Worm (Caenorhabditis elegans) whole organism, young adult: ENCODE measurements around the gene F25B5.3.

ENCODE experiments used
- B0035.1 ChIP-seq: sonication (generic microtip); optimal IDR thresholded peaks from 2 replicates; lab custom pipeline; 2016; ENCODE audit warnings: missing genetic modification characterization, mild to moderate bottlenecking, missing compliant biosample characterization, missing genotype, missing genetic modification reagents
- B0336.3 ChIP-seq: fragments of 200-800 bp; sonication (Bioruptor generic); IDR thresholded peaks from 2 replicates; pipeline ENCODE4 v1.3.6; 2022; ENCODE audit warnings: missing genetic modification characterization, missing compliant biosample characterization
- C06A6.2 ChIP-seq: fragments of 200-800 bp; sonication (Bioruptor generic); conservative IDR thresholded peaks from 2 replicates; pipeline ENCODE4 v1.3.6; 2022; ENCODE audit warnings: missing genetic modification characterization, missing compliant biosample characterization
- F23B12.7 ChIP-seq: sonication (generic microtip); optimal IDR thresholded peaks from 2 replicates; lab custom pipeline; 2017; ENCODE audit warnings: missing genetic modification characterization, mild to moderate bottlenecking, missing compliant biosample characterization, antibody characterized with exemption, moderate library complexity; ENCODE audit not compliant: insufficient read depth
- K11D2.4 ChIP-seq: fragments of 200-800 bp; sonication (Bioruptor generic); IDR thresholded peaks from 2 replicates; pipeline ENCODE4 v1.3.6; 2022; ENCODE audit warnings: missing genetic modification reagents, missing genetic modification characterization, missing compliant biosample characterization
- K12H6.12 ChIP-seq: fragments of 200-800 bp; sonication (Bioruptor generic); optimal IDR thresholded peaks from 2 replicates; lab custom pipeline; 2018; ENCODE audit warnings: mild to moderate bottlenecking, missing genetic modification characterization, missing compliant biosample characterization
- T26A5.8 ChIP-seq: sonication (generic microtip); optimal IDR thresholded peaks from 2 replicates; lab custom pipeline; 2016; ENCODE audit warnings: missing genetic modification characterization, missing compliant biosample characterization
- Y53G8AR.9 ChIP-seq: fragments of 200-800 bp; sonication (Bioruptor generic); conservative IDR thresholded peaks from 2 replicates; pipeline ENCODE4 v1.3.6; 2022; ENCODE audit warnings: missing genetic modification reagents, missing genetic modification characterization, missing compliant biosample characterization
- Y56A3A.18 ChIP-seq: fragments of 200-800 bp; sonication (Bioruptor generic); IDR thresholded peaks from 2 replicates; pipeline ENCODE4 v1.3.6; 2022; ENCODE audit warnings: missing genetic modification reagents, missing genetic modification characterization, missing compliant biosample characterization
- Y95B8A.8 ChIP-seq: fragments of 200-800 bp; sonication (Bioruptor generic); IDR thresholded peaks from 2 replicates; pipeline ENCODE4 v1.3.6; 2022; ENCODE audit warnings: missing genetic modification reagents, missing genetic modification characterization, missing compliant biosample characterization
- aptf-3 ChIP-seq: fragments of 200-800 bp; sonication (Bioruptor generic); IDR thresholded peaks from 2 replicates; pipeline ENCODE4 v1.3.6; 2022; ENCODE audit warnings: missing genetic modification characterization, missing compliant biosample characterization
- attf-5 ChIP-seq: fragments of 200-800 bp; sonication (Bioruptor generic); optimal IDR thresholded peaks from 2 replicates; lab custom pipeline; 2018; ENCODE audit warnings: mild to moderate bottlenecking, missing genetic modification characterization, missing compliant biosample characterization
- attf-6 ChIP-seq: fragments of 200-800 bp; sonication (Bioruptor generic); IDR thresholded peaks from 2 replicates; pipeline ENCODE4 v1.3.6; 2022; ENCODE audit warnings: missing genetic modification reagents, missing genetic modification characterization, missing compliant biosample characterization
- bed-2 ChIP-seq: fragments of 200-800 bp; sonication (Bioruptor generic); IDR thresholded peaks from 2 replicates; pipeline ENCODE4 v1.3.6; 2022; ENCODE audit warnings: missing genetic modification reagents, missing genetic modification characterization, missing compliant biosample characterization
- cebp-1 ChIP-seq, 2 experiments: fragments of 200-800 bp in 1 of 2; sonication (Bioruptor generic) in 1 of 2; sonication (generic microtip) in 1 of 2; IDR thresholded peaks in 1 of 2; optimal IDR thresholded peaks in 1 of 2; 2 replicates each; pipeline versions ENCODE4 v1.3.6 to Lab custom; 2017 to 2022; ENCODE audit warnings: missing compliant biosample characterization in 2 of 2, missing genetic modification characterization in 2 of 2, mild to moderate bottlenecking in 1 of 2, missing genetic modification reagents in 1 of 2, moderate library complexity in 1 of 2
- ceh-58 ChIP-seq: fragments of 200-800 bp; sonication (Bioruptor generic); IDR thresholded peaks from 2 replicates; pipeline ENCODE4 v1.3.6; 2022; ENCODE audit warnings: missing genetic modification characterization, missing compliant biosample characterization
- chd-7 ChIP-seq: sonication (generic microtip); optimal IDR thresholded peaks from 2 replicates; lab custom pipeline; 2016; ENCODE audit warnings: mild to moderate bottlenecking, missing genetic modification characterization, moderate library complexity, missing compliant biosample characterization
- die-1 ChIP-seq: sonication (generic microtip); optimal IDR thresholded peaks from 2 replicates; lab custom pipeline; 2016; ENCODE audit warnings: missing genotype, mild to moderate bottlenecking, missing genetic modification characterization, missing compliant biosample characterization
- dpff-1 ChIP-seq: sonication (generic microtip); optimal IDR thresholded peaks from 2 replicates; lab custom pipeline; 2017; ENCODE audit warnings: mild to moderate bottlenecking, missing genetic modification characterization, missing compliant biosample characterization
- efl-1 ChIP-seq: fragments of 150-350 bp; optimal IDR thresholded peaks from 2 replicates; lab custom pipeline; 2014; ENCODE audit warnings: missing biosample characterization, missing genetic modification reagents, missing genetic modification characterization
- ekl-4 ChIP-seq: fragments of 200-800 bp; sonication (Bioruptor generic); IDR thresholded peaks from 2 replicates; pipeline ENCODE4 v1.3.6; 2022; ENCODE audit warnings: missing genetic modification reagents, missing genetic modification characterization, missing compliant biosample characterization
- ets-4 ChIP-seq: fragments of 200-800 bp; sonication (Bioruptor generic); optimal IDR thresholded peaks from 2 replicates; lab custom pipeline; 2018; ENCODE audit warnings: mild to moderate bottlenecking, missing genetic modification characterization, missing compliant biosample characterization
- fkh-3 ChIP-seq: sonication (generic microtip); optimal IDR thresholded peaks from 2 replicates; lab custom pipeline; 2016; ENCODE audit warnings: mild to moderate bottlenecking, missing genetic modification characterization, missing compliant biosample characterization
- him-1 ChIP-seq: sonication (generic microtip); optimal IDR thresholded peaks from 2 replicates; lab custom pipeline; 2016; ENCODE audit warnings: missing genotype, missing genetic modification reagents, missing genetic modification characterization, missing compliant biosample characterization
- hlh-12 ChIP-seq: sonication (generic microtip); optimal IDR thresholded peaks from 2 replicates; lab custom pipeline; 2016; ENCODE audit warnings: missing genetic modification characterization, missing compliant biosample characterization
- hrde-1 ChIP-seq: sonication (generic microtip); optimal IDR thresholded peaks from 2 replicates; lab custom pipeline; 2016; ENCODE audit warnings: missing genetic modification characterization, mild to moderate bottlenecking, missing compliant biosample characterization, moderate library complexity, missing genotype, missing genetic modification reagents, borderline replicate concordance
- let-607 ChIP-seq, 2 experiments: fragments of 200-800 bp in 1 of 2; sonication (Bioruptor generic) in 1 of 2; sonication (generic microtip) in 1 of 2; optimal IDR thresholded peaks; 2 replicates each; lab custom pipeline; 2016 to 2018; ENCODE audit warnings: mild to moderate bottlenecking in 2 of 2, missing compliant biosample characterization in 2 of 2, missing genetic modification characterization in 2 of 2, moderate library complexity in 2 of 2, missing genotype in 1 of 2
- lin-26 ChIP-seq: fragments of 200-800 bp; sonication (Bioruptor generic); IDR thresholded peaks from 2 replicates; pipeline ENCODE4 v1.3.6; 2022; ENCODE audit warnings: missing genetic modification reagents, missing genetic modification characterization, missing compliant biosample characterization
- lin-35 ChIP-seq, 3 experiments: fragments of 150-350 bp in 2 of 3; sonication (generic microtip) in 1 of 3; optimal IDR thresholded peaks; 2 replicates each; lab custom pipeline; 2014 to 2018; ENCODE audit warnings: missing biosample characterization in 3 of 3, missing genetic modification characterization in 3 of 3, missing genetic modification reagents in 3 of 3
- lin-40 ChIP-seq: sonication (generic microtip); optimal IDR thresholded peaks from 2 replicates; lab custom pipeline; 2016; ENCODE audit warnings: missing genetic modification characterization, mild to moderate bottlenecking, missing compliant biosample characterization, missing genotype, missing genetic modification reagents
- lin-54 ChIP-seq: fragments of 200-800 bp; sonication (Bioruptor generic); optimal IDR thresholded peaks from 2 replicates; lab custom pipeline; 2018; ENCODE audit warnings: mild to moderate bottlenecking, missing genetic modification characterization, missing compliant biosample characterization
- lir-1 ChIP-seq: fragments of 200-800 bp; sonication (Bioruptor generic); conservative IDR thresholded peaks from 2 replicates; pipeline ENCODE4 v1.3.6; 2022; ENCODE audit warnings: missing genetic modification reagents, missing genetic modification characterization, missing compliant biosample characterization
- lsy-27 ChIP-seq: sonication (generic microtip); optimal IDR thresholded peaks from 2 replicates; lab custom pipeline; 2017; ENCODE audit warnings: missing genetic modification characterization, mild to moderate bottlenecking, missing compliant biosample characterization, antibody characterized with exemption, missing genotype, borderline replicate concordance; ENCODE audit not compliant: insufficient read depth
- madf-10 ChIP-seq: sonication (generic microtip); optimal IDR thresholded peaks from 2 replicates; lab custom pipeline; 2016; ENCODE audit warnings: mild to moderate bottlenecking, missing genetic modification characterization, missing compliant biosample characterization
- mel-28 ChIP-seq: sonication (generic microtip); optimal IDR thresholded peaks from 2 replicates; lab custom pipeline; 2016; ENCODE audit warnings: borderline replicate concordance, mild to moderate bottlenecking, missing genetic modification characterization, missing compliant biosample characterization
- nfya-2 ChIP-seq: fragments of 200-800 bp; sonication (Bioruptor generic); IDR thresholded peaks from 2 replicates; pipeline ENCODE4 v1.3.6; 2022; ENCODE audit warnings: missing genetic modification reagents, missing genetic modification characterization, missing compliant biosample characterization
- nfyb-1 ChIP-seq: fragments of 200-800 bp; sonication (Bioruptor generic); IDR thresholded peaks from 2 replicates; pipeline ENCODE4 v1.3.6; 2022; ENCODE audit warnings: missing genetic modification reagents, missing genetic modification characterization, missing compliant biosample characterization
- nhr-90 ChIP-seq: sonication (generic microtip); optimal IDR thresholded peaks from 2 replicates; lab custom pipeline; 2016; ENCODE audit warnings: missing genotype, mild to moderate bottlenecking, missing genetic modification characterization, missing compliant biosample characterization
- rcor-1 ChIP-seq: fragments of 200-800 bp; sonication (Bioruptor generic); IDR thresholded peaks from 2 replicates; pipeline ENCODE4 v1.3.6; 2022; ENCODE audit warnings: missing genetic modification reagents, missing genetic modification characterization, missing compliant biosample characterization
- snpc-1.1 ChIP-seq: sonication (generic microtip); optimal IDR thresholded peaks from 2 replicates; lab custom pipeline; 2017; ENCODE audit warnings: missing genetic modification characterization, mild to moderate bottlenecking, missing compliant biosample characterization, antibody characterized with exemption, moderate library complexity, missing genotype, missing genetic modification reagents; ENCODE audit not compliant: insufficient read depth
- tbx-9 ChIP-seq: sonication (generic microtip); optimal IDR thresholded peaks from 2 replicates; lab custom pipeline; 2016; ENCODE audit warnings: borderline replicate concordance, missing genetic modification characterization, inconsistent platforms, missing compliant biosample characterization
- ztf-25 ChIP-seq: fragments of 200-800 bp; sonication (Bioruptor generic); IDR thresholded peaks from 2 replicates; pipeline ENCODE4 v1.3.6; 2022; ENCODE audit warnings: missing genetic modification reagents, missing genetic modification characterization, missing compliant biosample characterization
- ztf-26 ChIP-seq: sonication (generic microtip); optimal IDR thresholded peaks from 2 replicates; lab custom pipeline; 2017; ENCODE audit warnings: missing genetic modification characterization, missing compliant biosample characterization

Gene F25B5.3

DNA sequence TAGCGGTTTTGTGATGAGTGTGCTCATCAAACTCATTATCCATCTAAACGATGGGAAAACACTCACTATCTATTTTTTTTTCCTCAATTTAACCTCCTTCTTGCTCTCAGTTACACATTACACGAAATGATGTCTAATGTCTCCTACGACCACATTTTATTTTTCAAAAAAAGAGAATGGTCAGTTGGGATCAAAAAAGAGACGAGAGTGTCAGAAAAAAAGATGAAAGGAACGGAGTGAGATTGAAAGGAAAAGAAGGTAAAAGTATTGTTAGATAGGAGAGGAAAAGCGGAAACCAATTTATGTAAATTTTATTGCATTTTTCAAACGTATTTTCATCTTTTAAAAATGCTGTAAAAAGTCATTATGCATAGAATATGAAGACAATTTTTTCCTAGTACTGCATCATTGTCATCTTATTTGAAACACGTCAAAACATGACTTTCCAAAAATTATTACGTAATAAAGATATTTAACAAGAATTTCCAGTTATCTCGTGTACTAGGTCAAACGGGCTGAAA lies 14.5 kb upstream of the F25B5.3 start:
- TF ChIP-seq ceh-58 (GFP tag; lab: Robert Waterston, UW) (no peak), ekl-4 (GFP tag; lab: Robert Waterston, UW) (no peak), nfya-2 (no peak), Y56A3A.18 (GFP tag; lab: Robert Waterston, UW) (no peak), rcor-1 (GFP tag; lab: Robert Waterston, UW) (no peak), T26A5.8 (tag; lab: Kevin White, UChicago) (no peak)

DNA sequence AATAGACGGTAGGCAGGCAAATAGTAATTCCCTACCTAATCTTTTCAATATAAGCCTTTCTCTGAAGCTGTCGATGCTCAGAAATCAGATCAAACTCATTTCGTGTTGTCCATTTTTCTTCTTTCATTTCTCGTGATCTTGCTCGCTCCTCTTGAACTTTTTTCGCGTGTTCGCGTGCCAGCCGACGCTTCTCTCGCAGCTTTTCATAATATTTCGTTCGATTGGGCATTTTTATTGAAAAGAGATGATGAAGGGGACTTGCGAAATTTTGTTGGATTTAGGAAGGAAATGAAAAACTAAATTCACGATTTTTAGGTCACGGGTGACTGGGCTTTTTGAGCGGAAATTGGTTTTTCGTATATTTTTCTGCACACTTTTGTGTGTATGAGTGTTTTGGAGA lies 11.7 kb upstream of the F25B5.3 start, which contains the start of gene EGAP1.1:
TSS of gene EGAP1.1 (minus strand) at position 229 of the 400 bp plus-strand sequence.
- no peak for TF ChIP-seq nhr-90 (tag; lab: Kevin White, UChicago)
- no peak for TF ChIP-seq attf-6 (GFP tag; lab: Robert Waterston, UW)
- peak; percentile 62 for TF ChIP-seq cebp-1 (GFP tag; IDR thresholded peaks at IDR 0.05; lab: Robert Waterston, UW)
- TF ChIP-seq cebp-1 (tag; optimal IDR thresholded peaks at IDR 0.05; lab: Kevin White, UChicago), result peak; percentile 88
- TF ChIP-seq madf-10, result peak; percentile 17

DNA sequence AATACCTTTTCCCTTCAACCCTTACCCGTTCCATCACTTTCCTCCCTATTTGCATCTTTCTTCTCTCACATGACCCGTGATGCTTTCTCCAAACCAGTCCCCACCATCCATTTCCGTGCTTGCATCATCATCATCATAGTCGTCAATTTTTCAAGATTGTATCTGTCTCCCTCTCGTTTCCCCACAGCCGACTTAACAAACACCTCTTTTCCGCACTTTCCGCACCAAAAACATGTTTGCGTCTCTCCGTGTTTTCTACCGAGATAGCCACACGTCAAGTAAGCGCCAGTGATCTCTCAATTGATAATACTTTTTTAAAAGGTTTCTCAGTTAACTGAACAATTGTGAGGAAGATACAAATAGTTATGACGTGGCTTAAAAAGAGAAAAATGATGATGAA lies 10.7 kb upstream of the F25B5.3 start:
- TF ChIP-seq lin-35 (GFP tag; optimal IDR thresholded peaks at IDR 0.05; lab: Kevin White, UChicago) (peak in 1 of 3 experiments; percentile 29), fkh-3 (tag; lab: Kevin White, UChicago) (no peak), let-607 (tag; optimal IDR thresholded peaks at IDR 0.05; lab: Kevin White, UChicago) (peak in 1 of 2 experiments; percentile 24), ztf-25 (no peak), chd-7 (tag; lab: Kevin White, UChicago) (peak; percentile 29), K11D2.4 (GFP tag; lab: Robert Waterston, UW) (0 out of 2 replicates have a peak, but pooled peaks have one; percentile 13), lin-26 (no peak), bed-2 (GFP tag; lab: Robert Waterston, UW) (no peak), snpc-1.1 (tag; lab: Kevin White, UChicago) (no peak), Y53G8AR.9 (no peak), him-1 (no peak), lin-54 (GFP tag; lab: Kevin White, UChicago) (no peak), tbx-9 (no peak), ets-4 (GFP tag; lab: Kevin White, UChicago) (no peak), dpff-1 (tag; lab: Kevin White, UChicago) (no peak), madf-10 (peak; percentile 2), attf-5 (GFP tag; lab: Kevin White, UChicago) (peak; percentile 27), cebp-1 (GFP tag; IDR thresholded peaks at IDR 0.05; lab: Robert Waterston, UW) (no peak), cebp-1 (tag; optimal IDR thresholded peaks at IDR 0.05; lab: Kevin White, UChicago) (peak; percentile 72), nfyb-1 (GFP tag; lab: Robert Waterston, UW) (no peak), hlh-12 (tag; lab: Kevin White, UChicago) (no peak), F23B12.7 (no peak), lin-40 (tag; lab: Kevin White, UChicago) (peak; percentile 61), lir-1 (no peak), die-1 (tag; lab: Kevin White, UChicago) (peak; percentile 36), K12H6.12 (peak; percentile 57), mel-28 (no peak), ztf-26 (tag; lab: Kevin White, UChicago) (peak; percentile 39), Y95B8A.8 (GFP tag; lab: Robert Waterston, UW) (0 out of 2 replicates have a peak, but pooled peaks have one; percentile 24), B0035.1 (tag; lab: Kevin White, UChicago) (no peak), efl-1 (GFP tag; lab: Kevin White, UChicago) (no peak), C06A6.2 (GFP tag; lab: Robert Waterston, UW) (peak; percentile 46; the same call in 1 of the 2 replicates), lsy-27 (no peak), aptf-3 (no peak), hrde-1 (tag; lab: Kevin White, UChicago) (no peak), Y56A3A.18 (GFP tag; lab: Robert Waterston, UW) (no peak), B0336.3 (GFP tag; lab: Robert Waterston, UW) (no peak)
